Worm (Caenorhabditis elegans) whole organism, L2 larva: ENCODE results near the gene F39G3.5.

Experiments used
- egl-27 ChIP-seq: sonication (generic microtip); optimal IDR thresholded peaks from 3 replicates; lab custom pipeline; 2017; ENCODE audit warnings: missing biosample characterization, missing genetic modification reagents, missing genetic modification characterization
- snpc-4 ChIP-seq: fragments of 150-350 bp; optimal IDR thresholded peaks from 2 replicates; lab custom pipeline; 2014; ENCODE audit warnings: missing biosample characterization, missing genetic modification characterization

DNA sequence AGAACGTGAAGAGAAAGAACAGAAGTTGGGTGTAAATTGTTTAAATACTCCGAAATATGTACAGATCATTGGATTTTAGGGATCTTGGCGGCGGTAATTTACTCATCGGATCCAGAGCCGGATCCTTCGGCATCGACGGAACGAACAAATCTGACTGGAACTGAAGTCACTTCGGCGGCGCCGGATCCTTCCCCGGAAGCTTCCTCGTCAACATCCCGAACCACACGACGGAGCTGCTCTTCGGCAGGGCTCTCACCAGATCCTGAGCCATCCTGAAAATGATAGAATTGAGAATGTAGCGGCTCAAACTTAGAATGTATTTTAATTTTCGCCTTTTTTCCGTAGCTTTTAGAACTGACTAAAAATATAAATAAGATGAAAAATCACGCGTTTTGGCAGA lies 30.8 kb upstream of the F39G3.5 start:
- no peak for TF ChIP-seq snpc-4
- no peak for TF ChIP-seq egl-27 (tag; lab: Kevin White, UChicago)
